Worm (Caenorhabditis elegans): Measurements from ENCODE around the gene ZK354.2.
A peak's percentile ranks its signal among the peaks of the same experiment; 100 is the strongest.

Gene ZK354.2

ce11 chrIV:5326144-5326543 lies 12.9 kb downstream of the ZK354.2 start, which contains the start of gene Y4C6B.4:
TSS of gene Y4C6B.4 (plus strand) at chrIV:5326444.
- no peak for TF ChIP-seq C34B4.2 (tag; optimal IDR thresholded peaks at IDR 0.05)
- no peak for TF ChIP-seq lin-39 (tag; optimal IDR thresholded peaks at IDR 0.05)
- no peak for TF ChIP-seq nhr-11 (tag; optimal IDR thresholded peaks at IDR 0.05)
- no peak for TF ChIP-seq hlh-4 (tag; optimal IDR thresholded peaks at IDR 0.05)
- no peak for TF ChIP-seq isw-1 (GFP tag; IDR thresholded peaks at IDR 0.05)
- TF ChIP-seq ztf-4 (tag; optimal IDR thresholded peaks at IDR 0.05) = no peak
- TF ChIP-seq ztf-11 (tag; optimal IDR thresholded peaks at IDR 0.05) = no peak

- TF ChIP-seq hlh-17 (GFP tag; optimal IDR thresholded peaks at IDR 0.05; ENCODE audit: borderline replicate concordance) (no peak), dpl-1 (GFP tag; optimal IDR thresholded peaks at IDR 0.05) (no peak), elt-3 (tag; optimal IDR thresholded peaks at IDR 0.05) (peak in 1 of 6 experiments; percentile 39), tlp-1 (tag; optimal IDR thresholded peaks at IDR 0.05) (no peak), nhr-76 (tag; optimal IDR thresholded peaks at IDR 0.05) (no peak), C34B4.2 (tag; optimal IDR thresholded peaks at IDR 0.05) (no peak)
Measured at ce11 chrIV:5332178-5332577, 19.0 kb downstream of the ZK354.2 start, which contains the start of gene Y4C6B.3. TSS of gene Y4C6B.3 (plus strand) at chrIV:5332478.

- TF ChIP-seq nhr-85 (tag) (peak; percentile 55), irx-1 (tag; optimal IDR thresholded peaks at IDR 0.05) (no peak), elt-2 (tag; optimal IDR thresholded peaks at IDR 0.05) (no peak), ets-5 (GFP tag; IDR thresholded peaks at IDR 0.05) (no peak), blmp-1 (tag; optimal IDR thresholded peaks at IDR 0.05) (peak; percentile 76), nhr-76 (tag; optimal IDR thresholded peaks at IDR 0.05) (no peak), hlh-17 (GFP tag; optimal IDR thresholded peaks at IDR 0.05; ENCODE audit: borderline replicate concordance) (no peak), egl-13 (tag; optimal IDR thresholded peaks at IDR 0.05) (no peak), unc-30 (tag; optimal IDR thresholded peaks at IDR 0.05) (no peak), mef-2 (tag; optimal IDR thresholded peaks at IDR 0.05) (no peak), fkh-4 (tag; optimal IDR thresholded peaks at IDR 0.05; ENCODE audit: borderline replicate concordance) (no peak), elt-3 (tag; optimal IDR thresholded peaks at IDR 0.05) (peak in 2 of 6 experiments; percentile 65 to 78), lin-35 (GFP tag; optimal IDR thresholded peaks at IDR 0.05) (peak in 1 of 2 experiments; percentile 38), nhr-20 (tag; optimal IDR thresholded peaks at IDR 0.05) (peak; percentile 8), pag-3 (tag; optimal IDR thresholded peaks at IDR 0.05; ENCODE audit: borderline replicate concordance, insufficient read depth) (no peak), nhr-12 (tag; optimal IDR thresholded peaks at IDR 0.05) (no peak), skn-1 (tag; optimal IDR thresholded peaks at IDR 0.05) (no peak), grh-1 (GFP tag; IDR thresholded peaks at IDR 0.05) (no peak)
Measured at ce11 chrIV:5333484-5333883, 20.3 kb downstream of the ZK354.2 start.

- no peak for TF ChIP-seq unc-30 (tag; optimal IDR thresholded peaks at IDR 0.05)
- TF ChIP-seq egl-13 (tag; optimal IDR thresholded peaks at IDR 0.05) = no peak
- TF ChIP-seq sox-4 (tag; optimal IDR thresholded peaks at IDR 0.05) = no peak
- TF ChIP-seq lsy-2 (tag; optimal IDR thresholded peaks at IDR 0.05) = peak; percentile 26 to 74
- no peak for TF ChIP-seq ztf-11 (tag; optimal IDR thresholded peaks at IDR 0.05)
- no peak for TF ChIP-seq rnt-1 (tag; optimal IDR thresholded peaks at IDR 0.05)
- TF ChIP-seq mab-9 (GFP tag; IDR thresholded peaks at IDR 0.05) = no peak
- TF ChIP-seq hlh-17 (GFP tag; optimal IDR thresholded peaks at IDR 0.05; ENCODE audit: borderline replicate concordance) = no peak
- TF ChIP-seq ces-1 (GFP tag; optimal IDR thresholded peaks at IDR 0.05) = no peak
- peak; percentile 41 for TF ChIP-seq nhr-77 (tag; optimal IDR thresholded peaks at IDR 0.05)
- TF ChIP-seq nhr-20 (tag; optimal IDR thresholded peaks at IDR 0.05) = peak; percentile 60
- peak; percentile 35; the same call in 1 of the 2 replicates for TF ChIP-seq ceh-88 (GFP tag; IDR thresholded peaks at IDR 0.05)
- peak; percentile 79 for TF ChIP-seq nhr-47 (tag; optimal IDR thresholded peaks at IDR 0.05)
- TF ChIP-seq nhr-76 (tag; optimal IDR thresholded peaks at IDR 0.05) = no peak
- TF ChIP-seq alr-1 (tag; optimal IDR thresholded peaks at IDR 0.05; ENCODE audit: borderline replicate concordance) = no peak
- peak; percentile 43 to 63 for TF ChIP-seq efl-1 (optimal IDR thresholded peaks at IDR 0.05)
- peak; percentile 49 to 95 for TF ChIP-seq efl-1 (GFP tag; optimal IDR thresholded peaks at IDR 0.05 in 1 of 2)
- TF ChIP-seq tlp-1 (tag; optimal IDR thresholded peaks at IDR 0.05) = no peak
- TF ChIP-seq hpl-2 (GFP tag; optimal IDR thresholded peaks at IDR 0.05) = no peak
- no peak for TF ChIP-seq nhr-84 (tag; optimal IDR thresholded peaks at IDR 0.05)
- TF ChIP-seq unc-62 (GFP tag; optimal IDR thresholded peaks at IDR 0.05) = no peak
- TF ChIP-seq ceh-63 (GFP tag; optimal IDR thresholded peaks at IDR 0.05) = no peak
- peak; percentile 29 for TF ChIP-seq pax-3 (tag; optimal IDR thresholded peaks at IDR 0.05)
- peak in 1 of 6 experiments; percentile 49 for TF ChIP-seq elt-3 (tag; optimal IDR thresholded peaks at IDR 0.05)
- TF ChIP-seq unc-130 (tag; optimal IDR thresholded peaks at IDR 0.05) = peak; percentile 55
- TF ChIP-seq lin-35 (GFP tag; optimal IDR thresholded peaks at IDR 0.05) = peak; percentile 55 to 74
- TF ChIP-seq lin-13 (GFP tag; optimal IDR thresholded peaks at IDR 0.05) = peak; percentile 32
- peak; percentile 50 for TF ChIP-seq mep-1 (tag; optimal IDR thresholded peaks at IDR 0.05)
Measured at ce11 chrIV:5334518-5334917, 21.3 kb downstream of the ZK354.2 start.
